Fruit fly (Drosophila melanogaster): Measurements from ENCODE around the gene CG5783.

DNA sequence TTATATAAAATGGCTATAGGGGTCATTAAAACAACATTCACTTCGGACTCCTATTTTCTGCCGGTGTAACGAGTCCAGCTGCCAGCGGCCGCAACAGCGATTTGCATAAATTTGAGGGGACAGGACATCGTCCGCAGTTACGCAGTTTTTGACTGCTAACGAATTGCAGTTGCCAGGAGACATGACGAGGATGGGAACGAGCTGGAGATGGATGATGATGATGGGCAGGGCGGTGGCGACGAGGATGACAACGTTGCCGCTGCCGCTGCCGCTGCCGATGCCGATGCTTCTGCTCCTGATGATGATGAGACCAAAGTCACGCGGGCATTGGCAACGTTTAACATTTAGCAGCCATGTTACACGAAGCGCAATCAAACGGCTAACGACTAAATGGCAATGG, 47.0 kb downstream of the CG5783 start:
- TF ChIP-seq topi (GFP tag; optimal IDR thresholded peaks at IDR 0.05) (no peak), net (GFP tag; optimal IDR thresholded peaks at IDR 0.05) (no peak), Blimp-1 (GFP tag; optimal IDR thresholded peaks at IDR 0.05) (no peak), eg (GFP tag; IDR thresholded peaks at IDR 0.05) (no peak), cyc (GFP tag; optimal IDR thresholded peaks at IDR 0.05) (no peak), dsx (GFP tag; optimal IDR thresholded peaks at IDR 0.05; ENCODE audit: poor library complexity, severe bottlenecking) (no peak), CG1621 (tag; optimal IDR thresholded peaks at IDR 0.05) (no peak)
